Worm (Caenorhabditis elegans) whole organism, midembryonic: ENCODE measurements around the gene K09E3.7.

Experiments
- cog-1 ChIP-seq: sonication (generic microtip); optimal IDR thresholded peaks from 2 replicates; lab custom pipeline; 2016; ENCODE audit warnings: missing genetic modification characterization, missing compliant biosample characterization
- flt-1 ChIP-seq: fragments of 200-800 bp; sonication (Bioruptor generic); IDR thresholded peaks from 2 replicates; pipeline ENCODE4 v1.3.6; 2022; ENCODE audit warnings: missing genetic modification characterization, missing compliant biosample characterization
- klf-2 ChIP-seq: fragments of 200-800 bp; sonication (Bioruptor generic); conservative IDR thresholded peaks from 2 replicates; pipeline ENCODE4 v1.3.6; 2022; ENCODE audit warnings: missing genetic modification reagents, missing genetic modification characterization, missing compliant biosample characterization
- med-1 ChIP-seq: sonication (generic microtip); optimal IDR thresholded peaks from 2 replicates; lab custom pipeline; 2017; ENCODE audit warnings: missing genetic modification characterization, mild to moderate bottlenecking, missing compliant biosample characterization, antibody characterized with exemption, missing genetic modification reagents; ENCODE audit not compliant: insufficient read depth
- ztf-29 ChIP-seq: fragments of 200-800 bp; sonication (Bioruptor generic); IDR thresholded peaks from 2 replicates; pipeline ENCODE4 v1.3.6; 2022; ENCODE audit warnings: missing genetic modification reagents, missing genetic modification characterization, missing compliant biosample characterization

ce11 chrX:17170401-17170800 is 36.1 kb upstream of the K09E3.7 start:
- TF ChIP-seq ztf-29 (GFP tag; lab: Robert Waterston, UW) (no peak), klf-2 (GFP tag; lab: Robert Waterston, UW) (no peak), cog-1 (tag; lab: Kevin White, UChicago) (no peak), flt-1 (no peak), med-1 (GFP tag; lab: Kevin White, UChicago) (no peak)
